Worm (Caenorhabditis elegans): ENCODE measurements around the gene T28C12.6.

DNA sequence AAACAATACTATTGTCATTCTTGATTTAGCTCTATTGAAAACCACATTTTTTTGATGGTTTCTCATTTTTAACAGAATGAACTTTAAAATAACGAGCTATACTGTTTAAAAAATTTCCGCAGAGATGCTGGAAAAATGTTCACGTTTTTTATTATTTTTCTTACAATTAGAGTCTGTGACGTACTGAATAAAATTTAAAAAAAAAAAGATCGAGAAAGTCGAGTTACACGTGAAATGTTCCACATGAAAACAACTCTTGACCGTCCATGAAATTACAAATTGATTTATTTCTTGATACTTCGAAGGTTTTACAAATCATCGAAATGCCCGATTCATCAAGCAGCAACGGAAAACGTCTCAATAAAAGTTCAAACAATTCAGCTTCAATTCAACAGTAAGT, 8.9 kb downstream of the T28C12.6 start, which contains the start of gene fbxa-202:
- TF ChIP-seq T22C8.4 (GFP tag; IDR thresholded peaks at IDR 0.05) (no peak), klf-2 (GFP tag; conservative IDR thresholded peaks at IDR 0.05) (no peak), tab-1 (GFP tag; IDR thresholded peaks at IDR 0.05) (no peak), flt-1 (GFP tag; IDR thresholded peaks at IDR 0.05) (no peak), ref-1 (GFP tag; conservative IDR thresholded peaks at IDR 0.05) (no peak), ztf-23 (GFP tag; IDR thresholded peaks at IDR 0.05) (no peak), med-1 (GFP tag; optimal IDR thresholded peaks at IDR 0.05; ENCODE audit: insufficient read depth) (no peak), ztf-29 (GFP tag; IDR thresholded peaks at IDR 0.05) (no peak), cog-1 (tag; optimal IDR thresholded peaks at IDR 0.05) (no peak)

Data from whole organism, midembryonic.